Fruit fly (Drosophila melanogaster) whole organism, embryonic: Measurements from ENCODE around the gene ImpL1.

ENCODE experiments used
- Asciz ChIP-seq: fragments of 200-800 bp; sonication (Bioruptor generic); optimal IDR thresholded peaks from 2 replicates; lab custom pipeline; 2017; ENCODE audit warnings: missing biosample characterization, mild to moderate bottlenecking, missing genetic modification characterization, missing genetic modification reagents
- Bteb2 ChIP-seq: fragments of 200-800 bp; sonication (Bioruptor generic); optimal IDR thresholded peaks from 2 replicates; lab custom pipeline; 2016; ENCODE audit warnings: missing biosample characterization, missing genetic modification characterization
- CG10431 ChIP-seq: fragments of 200-800 bp; sonication (Bioruptor generic); optimal IDR thresholded peaks from 3 replicates; lab custom pipeline; 2018; ENCODE audit warnings: missing biosample characterization, mild to moderate bottlenecking, missing genetic modification characterization
- CG11695 ChIP-seq: fragments of 200-800 bp; sonication (Bioruptor generic); IDR thresholded peaks from 3 replicates; pipeline ENCODE4 v1.3.6; 2022; ENCODE audit warnings: missing biosample characterization, missing genetic modification characterization
- CG14965 ChIP-seq: fragments of 200-800 bp; sonication (Bioruptor generic); optimal IDR thresholded peaks from 2 replicates; lab custom pipeline; 2016; ENCODE audit warnings: missing biosample characterization, missing genetic modification characterization, borderline replicate concordance
- CG15696 ChIP-seq: fragments of 200-800 bp; sonication (Bioruptor generic); optimal IDR thresholded peaks from 2 replicates; lab custom pipeline; 2019; ENCODE audit warnings: missing biosample characterization, mild to moderate bottlenecking, missing genetic modification characterization, moderate library complexity
- CG17829 ChIP-seq: fragments of 200-800 bp; optimal IDR thresholded peaks from 2 replicates; lab custom pipeline; 2019; ENCODE audit warnings: missing biosample characterization, mild to moderate bottlenecking, missing genetic modification characterization, moderate library complexity
- CG31365 ChIP-seq: fragments of 200-800 bp; sonication (Bioruptor generic); optimal IDR thresholded peaks from 2 replicates; lab custom pipeline; 2018; ENCODE audit warnings: missing biosample characterization, mild to moderate bottlenecking, missing genetic modification characterization
- CG32532 ChIP-seq: fragments of 200-800 bp; sonication (Bioruptor generic); IDR thresholded peaks from 2 replicates; pipeline ENCODE4 v1.3.6; 2022; ENCODE audit warnings: missing biosample characterization, missing genetic modification characterization
- CG4282 ChIP-seq: fragments of 200-800 bp; sonication (Bioruptor generic); optimal IDR thresholded peaks from 2 replicates; lab custom pipeline; 2016; ENCODE audit warnings: missing biosample characterization, missing genetic modification characterization
- CG4328 ChIP-seq: fragments of 200-800 bp; sonication (Bioruptor generic); optimal IDR thresholded peaks from 3 replicates; lab custom pipeline; 2017; ENCODE audit warnings: missing biosample characterization, missing genetic modification reagents, missing genetic modification characterization
- CG5180 ChIP-seq: fragments of 200-800 bp; sonication (Bioruptor generic); optimal IDR thresholded peaks from 3 replicates; lab custom pipeline; 2017; ENCODE audit warnings: missing biosample characterization, missing genetic modification characterization, mild to moderate bottlenecking, moderate library complexity, missing genetic modification reagents
- CG5245 ChIP-seq: fragments of 200-800 bp; sonication (Bioruptor generic); optimal IDR thresholded peaks from 3 replicates; lab custom pipeline; 2016; ENCODE audit warnings: missing biosample characterization, missing genetic modification characterization
- CG8478 ChIP-seq: fragments of >200 bp; optimal IDR thresholded peaks from 2 replicates; lab custom pipeline; 2018
- CG8765 ChIP-seq: fragments of 200-800 bp; sonication (Bioruptor generic); IDR thresholded peaks from 2 replicates; pipeline ENCODE4 v1.3.6; 2022; ENCODE audit warnings: missing biosample characterization, missing genetic modification characterization
- CG8944 ChIP-seq: fragments of 200-800 bp; sonication (Bioruptor generic); optimal IDR thresholded peaks from 3 replicates; lab custom pipeline; 2016; ENCODE audit warnings: missing biosample characterization, missing genetic modification characterization
- CG9437 ChIP-seq: fragments of 200-800 bp; sonication (Bioruptor generic); optimal IDR thresholded peaks from 2 replicates; lab custom pipeline; 2018; ENCODE audit warnings: missing biosample characterization, mild to moderate bottlenecking, missing genetic modification characterization
- CG9609 ChIP-seq: fragments of 200-800 bp; sonication (Bioruptor generic); optimal IDR thresholded peaks from 3 replicates; lab custom pipeline; 2016; ENCODE audit warnings: missing biosample characterization, missing genetic modification characterization
- CG9797 ChIP-seq: fragments of 200-800 bp; sonication (Bioruptor generic); optimal IDR thresholded peaks from 3 replicates; lab custom pipeline; 2018; ENCODE audit warnings: missing biosample characterization, mild to moderate bottlenecking, missing genetic modification characterization
- D ChIP-seq, 2 experiments: fragments of 200-800 bp in 1 of 2; fragments of >200 bp in 1 of 2; sonication (Bioruptor generic) in 1 of 2; optimal IDR thresholded peaks; 2 replicates in 1 of 2; 3 replicates in 1 of 2; lab custom pipeline; 2017; ENCODE audit warnings: mild to moderate bottlenecking in 1 of 2, missing biosample characterization in 1 of 2, missing genetic modification characterization in 1 of 2, missing genetic modification reagents in 1 of 2
- Dll ChIP-seq: fragments of 200-800 bp; sonication (Bioruptor generic); IDR thresholded peaks from 4 replicates; pipeline ENCODE4 v1.3.6; 2022; ENCODE audit warnings: missing biosample characterization, missing genetic modification characterization; ENCODE audit not compliant: partially characterized antibody
- Gsc ChIP-seq: fragments of 200-800 bp; sonication (Bioruptor generic); IDR thresholded peaks from 2 replicates; pipeline ENCODE4 v1.3.6; 2022; ENCODE audit warnings: missing biosample characterization, missing genetic modification characterization
- Hr3 ChIP-seq: fragments of 200-800 bp; sonication (Bioruptor generic); optimal IDR thresholded peaks from 3 replicates; lab custom pipeline; 2016; ENCODE audit warnings: missing biosample characterization, missing genetic modification characterization
- Mrtf ChIP-seq: fragments of 200-800 bp; sonication (Bioruptor generic); IDR thresholded peaks from 3 replicates; pipeline ENCODE4 v1.3.6; 2022; ENCODE audit warnings: missing biosample characterization, missing genetic modification characterization
- Pdp1 ChIP-seq, 2 experiments: fragments of 200-800 bp; sonication (Bioruptor generic); optimal IDR thresholded peaks; 3 replicates each; lab custom pipeline; 2016; ENCODE audit warnings: missing biosample characterization in 2 of 2, missing genetic modification characterization in 2 of 2, mild to moderate bottlenecking in 1 of 2, moderate library complexity in 1 of 2
- Six4 ChIP-seq: fragments of 200-800 bp; sonication (Bioruptor generic); optimal IDR thresholded peaks from 2 replicates; lab custom pipeline; 2016; ENCODE audit warnings: missing biosample characterization, missing genetic modification characterization
- Taf1 ChIP-seq: fragments of 200-800 bp; sonication (Bioruptor generic); IDR thresholded peaks from 2 replicates; pipeline ENCODE4 v1.3.6; 2022; ENCODE audit warnings: missing biosample characterization, missing genetic modification characterization
- ab ChIP-seq: fragments of 200-800 bp; sonication (Bioruptor generic); optimal IDR thresholded peaks from 2 replicates; lab custom pipeline; 2016; ENCODE audit warnings: missing biosample characterization, missing genetic modification characterization
- btn ChIP-seq: fragments of 200-800 bp; sonication (Bioruptor generic); optimal IDR thresholded peaks from 2 replicates; lab custom pipeline; 2016; ENCODE audit warnings: missing biosample characterization, missing genetic modification characterization
- corto ChIP-seq: fragments of 200-800 bp; sonication (Bioruptor generic); optimal IDR thresholded peaks from 2 replicates; lab custom pipeline; 2016; ENCODE audit warnings: missing biosample characterization, mild to moderate bottlenecking, missing genetic modification characterization, moderate library complexity
- croc ChIP-seq: fragments of 200-800 bp; sonication (Bioruptor generic); conservative IDR thresholded peaks from 3 replicates; pipeline ENCODE4 v1.3.6; 2022; ENCODE audit warnings: missing biosample characterization, missing genetic modification characterization
- exex ChIP-seq: fragments of 200-800 bp; sonication (Bioruptor generic); optimal IDR thresholded peaks from 4 replicates; lab custom pipeline; 2018; ENCODE audit warnings: missing biosample characterization, mild to moderate bottlenecking, missing genetic modification characterization, moderate library complexity
- fd102C ChIP-seq: fragments of 200-800 bp; sonication (Bioruptor generic); optimal IDR thresholded peaks from 2 replicates; lab custom pipeline; 2018; ENCODE audit warnings: missing biosample characterization, mild to moderate bottlenecking, missing genetic modification characterization, moderate library complexity
- ftz-f1 ChIP-seq: fragments of 200-800 bp; sonication (Bioruptor generic); optimal IDR thresholded peaks from 2 replicates; lab custom pipeline; 2016; ENCODE audit warnings: missing biosample characterization, missing genetic modification characterization
- gcm ChIP-seq: fragments of 200-800 bp; sonication (Bioruptor generic); optimal IDR thresholded peaks from 2 replicates; lab custom pipeline; 2019; ENCODE audit warnings: missing biosample characterization, mild to moderate bottlenecking, missing genetic modification characterization, moderate library complexity
- gem ChIP-seq: fragments of 200-800 bp; sonication (Bioruptor generic); optimal IDR thresholded peaks from 2 replicates; lab custom pipeline; 2019; ENCODE audit warnings: missing biosample characterization, mild to moderate bottlenecking, missing genetic modification characterization, moderate library complexity
- gt ChIP-seq: fragments of 200-800 bp; sonication (Bioruptor generic); IDR thresholded peaks from 2 replicates; pipeline ENCODE4 v1.3.6; 2022; ENCODE audit warnings: missing biosample characterization, missing genetic modification characterization
- h ChIP-seq: fragments of >200 bp; optimal IDR thresholded peaks from 2 replicates; lab custom pipeline; 2017
- hbn ChIP-seq: fragments of 200-800 bp; sonication (Bioruptor generic); IDR thresholded peaks from 2 replicates; pipeline ENCODE4 v1.3.6; 2022; ENCODE audit warnings: missing biosample characterization, missing genetic modification characterization; ENCODE audit not compliant: partially characterized antibody
- jigr1 ChIP-seq: fragments of 200-800 bp; sonication (Bioruptor generic); IDR thresholded peaks from 3 replicates; pipeline ENCODE4 v1.3.6; 2022; ENCODE audit warnings: missing biosample characterization, missing genetic modification characterization
- jing ChIP-seq: fragments of 200-800 bp; sonication (Bioruptor generic); optimal IDR thresholded peaks from 2 replicates; lab custom pipeline; 2018; ENCODE audit warnings: missing biosample characterization, mild to moderate bottlenecking, missing genetic modification characterization
- lilli ChIP-seq: fragments of 200-800 bp; sonication (Bioruptor generic); optimal IDR thresholded peaks from 3 replicates; lab custom pipeline; 2016; ENCODE audit warnings: missing biosample characterization, missing genetic modification characterization
- odd ChIP-seq: fragments of 200-800 bp; sonication (Bioruptor generic); optimal IDR thresholded peaks from 2 replicates; lab custom pipeline; 2017; ENCODE audit warnings: missing biosample characterization, mild to moderate bottlenecking, missing genetic modification characterization
- otp ChIP-seq: fragments of 200-800 bp; sonication (Bioruptor generic); IDR thresholded peaks from 3 replicates; pipeline ENCODE4, ENCODE4 v1.3.6; 2022; ENCODE audit warnings: missing biosample characterization, missing genetic modification characterization
- pros ChIP-seq: fragments of 200-800 bp; sonication (Bioruptor generic); optimal IDR thresholded peaks from 3 replicates; lab custom pipeline; 2019; ENCODE audit warnings: missing biosample characterization, mild to moderate bottlenecking, missing genetic modification characterization, moderate library complexity
- pum ChIP-seq: fragments of 200-800 bp; sonication (Bioruptor generic); optimal IDR thresholded peaks from 2 replicates; lab custom pipeline; 2016; ENCODE audit warnings: missing biosample characterization, missing genetic modification characterization
- scrt ChIP-seq: fragments of 200-800 bp; sonication (Bioruptor generic); optimal IDR thresholded peaks from 2 replicates; lab custom pipeline; 2018; ENCODE audit warnings: missing biosample characterization, mild to moderate bottlenecking, missing genetic modification characterization, moderate library complexity
- sd ChIP-seq: fragments of 200-800 bp; sonication (Bioruptor generic); optimal IDR thresholded peaks from 3 replicates; lab custom pipeline; 2018; ENCODE audit warnings: missing biosample characterization, mild to moderate bottlenecking, missing genetic modification characterization, moderate library complexity
- seq ChIP-seq: fragments of 200-800 bp; sonication (Bioruptor generic); IDR thresholded peaks from 2 replicates; pipeline ENCODE4 v1.3.6; 2022; ENCODE audit warnings: missing biosample characterization, missing genetic modification characterization
- slp2 ChIP-seq: fragments of 200-800 bp; sonication (Bioruptor generic); optimal IDR thresholded peaks from 2 replicates; lab custom pipeline; 2016; ENCODE audit warnings: missing biosample characterization, missing genetic modification characterization
- tgo ChIP-seq: fragments of 200-800 bp; sonication (Bioruptor generic); IDR thresholded peaks from 3 replicates; pipeline ENCODE4 v1.3.6; 2022; ENCODE audit warnings: missing biosample characterization, missing genetic modification characterization
- zfh2 ChIP-seq: fragments of 200-800 bp; sonication (Bioruptor generic); optimal IDR thresholded peaks from 2 replicates; lab custom pipeline; 2016; ENCODE audit warnings: missing biosample characterization, missing genetic modification characterization

The ImpL1 gene

DNA sequence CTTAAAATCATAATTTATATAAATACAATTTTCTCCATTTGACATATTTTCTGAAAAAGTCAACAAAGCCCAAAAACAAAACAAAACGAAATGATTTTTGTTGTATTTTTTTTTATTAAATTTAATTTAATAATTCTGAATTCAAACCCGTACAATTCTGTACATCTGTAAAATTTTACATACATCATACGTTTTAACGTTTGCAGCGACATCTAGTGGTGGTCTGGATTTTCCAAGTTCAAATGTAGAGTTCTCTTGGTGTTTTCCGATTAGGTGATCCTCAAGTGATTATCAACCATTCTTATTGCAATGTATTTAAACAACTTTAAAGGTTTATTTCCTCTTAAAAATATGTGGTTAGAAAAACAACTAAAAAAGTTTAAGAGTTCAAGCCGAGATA is 28.4 kb downstream of the ImpL1 start (continued):
- TF ChIP-seq tgo (0 out of 3 replicates have a peak, but pooled peaks have one; percentile 23), btn (no peak), CG8765 (GFP tag; lab: Robert Waterston, UW) (no peak), Six4 (GFP tag; lab: Kevin White, UChicago) (no peak), CG10431 (GFP tag; lab: Kevin White, UChicago) (no peak), D (optimal IDR thresholded peaks at IDR 0.05; lab: Kevin White, UChicago) (no peak), D (GFP tag; optimal IDR thresholded peaks at IDR 0.05; lab: Kevin White, UChicago) (no peak), CG15696 (tag; lab: Kevin White, UChicago) (peak; percentile 68), CG8478 (lab: Kevin White, UChicago) (no peak), Hr3 (peak; percentile 33), CG8944 (GFP tag; lab: Kevin White, UChicago) (peak; percentile 26), fd102C (peak; percentile 51), Taf1 (GFP tag; lab: Robert Waterston, UW) (no peak), Dll (GFP tag; lab: Robert Waterston, UW) (no peak), CG17829 (tag; lab: Kevin White, UChicago) (peak; percentile 73), CG9797 (no peak), gem (peak; percentile 54), CG32532 (GFP tag; lab: Robert Waterston, UW) (peak; percentile 59; the same call in 1 of the 2 replicates), seq (GFP tag; lab: Robert Waterston, UW) (no peak), h (lab: Kevin White, UChicago) (no peak), corto (GFP tag; lab: Kevin White, UChicago) (no peak), CG4328 (GFP tag; lab: Kevin White, UChicago) (no peak), hbn (GFP tag; lab: Robert Waterston, UW) (no peak), jing (GFP tag; lab: Kevin White, UChicago) (peak; percentile 6), CG9437 (GFP tag; lab: Kevin White, UChicago) (no peak), ab (GFP tag; lab: Kevin White, UChicago) (no peak), pum (peak; percentile 11), ftz-f1 (no peak), croc (GFP tag; lab: Robert Waterston, UW) (no peak), CG11695 (GFP tag; lab: Robert Waterston, UW) (no peak), CG5180 (GFP tag; lab: Kevin White, UChicago) (no peak), Gsc (GFP tag; lab: Robert Waterston, UW) (no peak), sd (tag; lab: Kevin White, UChicago) (no peak), CG14965 (GFP tag; lab: Kevin White, UChicago) (no peak), jigr1 (GFP tag; lab: Robert Waterston, UW) (no peak), pros (GFP tag; lab: Kevin White, UChicago) (no peak), CG9609 (GFP tag; lab: Kevin White, UChicago) (no peak), zfh2 (no peak), exex (tag; lab: Kevin White, UChicago) (no peak), lilli (peak; percentile 39), otp (GFP tag; lab: Robert Waterston, UW) (no peak), Asciz (GFP tag; lab: Kevin White, UChicago) (no peak), Pdp1 (GFP tag; optimal IDR thresholded peaks at IDR 0.05; lab: Kevin White, UChicago) (peak; percentile 33 to 47), Mrtf (GFP tag; lab: Robert Waterston, UW) (no peak), slp2 (no peak), Bteb2 (GFP tag; lab: Kevin White, UChicago) (no peak), gcm (GFP tag; lab: Kevin White, UChicago) (no peak), odd (GFP tag; lab: Kevin White, UChicago) (no peak), CG4282 (GFP tag; lab: Kevin White, UChicago) (no peak), gt (GFP tag; lab: Robert Waterston, UW) (no peak), scrt (GFP tag; lab: Kevin White, UChicago) (no peak), CG31365 (tag; lab: Kevin White, UChicago) (no peak), CG5245 (peak; percentile 61)
